Fruit fly (Drosophila melanogaster) whole organism, embryonic: ENCODE measurements around the gene Arfip.

Experiments used
- BEAF-32 ChIP-seq: fragments of 200-800 bp; sonication (Bioruptor generic); optimal IDR thresholded peaks from 3 replicates; lab custom pipeline; 2017; ENCODE audit warnings: missing biosample characterization, missing genetic modification characterization, mild to moderate bottlenecking, moderate library complexity, missing genetic modification reagents
- Blimp-1 ChIP-seq: fragments of 200-800 bp; sonication (Bioruptor generic); optimal IDR thresholded peaks from 3 replicates; lab custom pipeline; 2018; ENCODE audit warnings: missing biosample characterization, missing genetic modification characterization, mild to moderate bottlenecking, moderate library complexity, missing genetic modification reagents
- BtbVII ChIP-seq: fragments of 200-800 bp; sonication (Bioruptor generic); optimal IDR thresholded peaks from 3 replicates; lab custom pipeline; 2017; ENCODE audit warnings: missing biosample characterization, mild to moderate bottlenecking, missing genetic modification characterization
- CG10366 ChIP-seq: fragments of 200-800 bp; sonication (Bioruptor generic); IDR thresholded peaks from 2 replicates; pipeline ENCODE4 v1.3.6; 2022; ENCODE audit warnings: missing biosample characterization, missing genetic modification characterization
- CG10959 ChIP-seq: fragments of 200-800 bp; sonication (Bioruptor generic); IDR thresholded peaks from 2 replicates; pipeline ENCODE4 v1.3.6; 2022; ENCODE audit warnings: missing biosample characterization, missing genetic modification characterization
- CG13624 ChIP-seq: fragments of 200-800 bp; sonication (Bioruptor generic); optimal IDR thresholded peaks from 2 replicates; lab custom pipeline; 2016; ENCODE audit warnings: missing biosample characterization, missing genetic modification characterization
- CG14441 ChIP-seq: fragments of 200-800 bp; sonication (Bioruptor generic); IDR thresholded peaks from 2 replicates; pipeline ENCODE4 v1.3.6; 2022; ENCODE audit warnings: missing biosample characterization, missing genetic modification characterization
- CG14965 ChIP-seq: fragments of 200-800 bp; sonication (Bioruptor generic); optimal IDR thresholded peaks from 2 replicates; lab custom pipeline; 2016; ENCODE audit warnings: missing biosample characterization, missing genetic modification characterization, borderline replicate concordance
- CG1529 ChIP-seq: fragments of 200-800 bp; sonication (Bioruptor generic); optimal IDR thresholded peaks from 3 replicates; lab custom pipeline; 2018; ENCODE audit warnings: missing biosample characterization, missing genetic modification characterization
- CG18011 ChIP-seq: fragments of 200-800 bp; sonication (Bioruptor generic); optimal IDR thresholded peaks from 2 replicates; lab custom pipeline; 2017; ENCODE audit warnings: missing biosample characterization, missing genetic modification characterization, mild to moderate bottlenecking, moderate library complexity, missing genotype
- CG32767 ChIP-seq: fragments of 200-800 bp; sonication (Bioruptor generic); IDR thresholded peaks from 2 replicates; pipeline ENCODE4 v1.3.6; 2022; ENCODE audit warnings: missing biosample characterization, missing genetic modification characterization
- CG3281 ChIP-seq: fragments of 200-800 bp; sonication (Bioruptor generic); optimal IDR thresholded peaks from 3 replicates; lab custom pipeline; 2017; ENCODE audit warnings: missing biosample characterization, mild to moderate bottlenecking, missing genetic modification characterization
- CG4404 ChIP-seq: fragments of 200-800 bp; sonication (Bioruptor generic); IDR thresholded peaks from 2 replicates; pipeline ENCODE4 v1.3.6; 2022; ENCODE audit warnings: missing biosample characterization, missing genetic modification characterization
- CG4730 ChIP-seq: fragments of 200-800 bp; sonication (Bioruptor generic); IDR thresholded peaks from 2 replicates; pipeline ENCODE4 v1.3.6; 2022; ENCODE audit warnings: missing biosample characterization, missing genetic modification characterization
- CG6813 ChIP-seq: fragments of 200-800 bp; sonication (Bioruptor generic); optimal IDR thresholded peaks from 2 replicates; lab custom pipeline; 2017; ENCODE audit warnings: missing biosample characterization, missing genetic modification characterization, mild to moderate bottlenecking, moderate library complexity, missing genetic modification reagents
- CG8281 ChIP-seq: fragments of 200-800 bp; sonication (Bioruptor generic); optimal IDR thresholded peaks from 2 replicates; lab custom pipeline; 2018; ENCODE audit warnings: missing biosample characterization, mild to moderate bottlenecking, missing genetic modification characterization, moderate library complexity
- Chrac-16 ChIP-seq: fragments of 200-800 bp; sonication (Bioruptor generic); optimal IDR thresholded peaks from 3 replicates; lab custom pipeline; 2016; ENCODE audit warnings: missing biosample characterization, missing genetic modification characterization
- Doc3 ChIP-seq: fragments of 200-800 bp; sonication (Bioruptor generic); IDR thresholded peaks from 3 replicates; pipeline ENCODE4 v1.3.6; 2022; ENCODE audit warnings: missing biosample characterization, missing genetic modification characterization; ENCODE audit not compliant: partially characterized antibody
- HHEX ChIP-seq: fragments of 200-800 bp; sonication (Bioruptor generic); optimal IDR thresholded peaks from 3 replicates; lab custom pipeline; 2017; ENCODE audit warnings: missing biosample characterization, mild to moderate bottlenecking, missing genetic modification characterization, missing genetic modification reagents
- HLH3B ChIP-seq: fragments of 200-800 bp; sonication (Bioruptor generic); IDR thresholded peaks from 2 replicates; pipeline ENCODE4 v1.3.6; 2022; ENCODE audit warnings: missing biosample characterization, missing genetic modification characterization
- HLHmδ ChIP-seq: fragments of 200-800 bp; sonication (Bioruptor generic); optimal IDR thresholded peaks from 2 replicates; lab custom pipeline; 2018; ENCODE audit warnings: missing biosample characterization, mild to moderate bottlenecking, missing genetic modification characterization, moderate library complexity
- Hey ChIP-seq: fragments of 200-800 bp; sonication (Bioruptor generic); optimal IDR thresholded peaks from 3 replicates; lab custom pipeline; 2018; ENCODE audit warnings: missing biosample characterization, mild to moderate bottlenecking, missing genetic modification characterization
- MESR4 ChIP-seq: fragments of 200-800 bp; sonication (Bioruptor generic); optimal IDR thresholded peaks from 2 replicates; lab custom pipeline; 2018; ENCODE audit warnings: missing biosample characterization, mild to moderate bottlenecking, missing genetic modification characterization, moderate library complexity
- NFAT ChIP-seq: fragments of 200-800 bp; sonication (Bioruptor generic); IDR thresholded peaks from 2 replicates; pipeline ENCODE4 v1.3.6; 2022; ENCODE audit warnings: missing biosample characterization, missing genetic modification characterization
- NK7.1 ChIP-seq: fragments of 200-800 bp; sonication (Bioruptor generic); optimal IDR thresholded peaks from 3 replicates; lab custom pipeline; 2016; ENCODE audit warnings: missing biosample characterization, missing genetic modification characterization
- Pdp1 ChIP-seq, 2 experiments: fragments of 200-800 bp; sonication (Bioruptor generic); optimal IDR thresholded peaks; 3 replicates each; lab custom pipeline; 2016; ENCODE audit warnings: missing biosample characterization in 2 of 2, missing genetic modification characterization in 2 of 2, mild to moderate bottlenecking in 1 of 2, moderate library complexity in 1 of 2
- Side ChIP-seq: fragments of 200-800 bp; sonication (Bioruptor generic); optimal IDR thresholded peaks from 2 replicates; lab custom pipeline; 2016; ENCODE audit warnings: missing biosample characterization, missing genetic modification characterization
- Six4 ChIP-seq: fragments of 200-800 bp; sonication (Bioruptor generic); optimal IDR thresholded peaks from 2 replicates; lab custom pipeline; 2016; ENCODE audit warnings: missing biosample characterization, missing genetic modification characterization
- YL-1 ChIP-seq: fragments of 200-800 bp; sonication (Bioruptor generic); optimal IDR thresholded peaks from 3 replicates; lab custom pipeline; 2017; ENCODE audit warnings: missing biosample characterization, mild to moderate bottlenecking, missing genetic modification characterization
- abd-A ChIP-seq: fragments of 200-800 bp; sonication (Bioruptor generic); optimal IDR thresholded peaks from 3 replicates; lab custom pipeline; 2019; ENCODE audit warnings: missing biosample characterization, mild to moderate bottlenecking, missing genetic modification characterization, moderate library complexity
- ara ChIP-seq: fragments of 200-800 bp; sonication (Bioruptor generic); IDR thresholded peaks from 2 replicates; pipeline ENCODE4 v1.3.6; 2022; ENCODE audit warnings: missing biosample characterization, missing genetic modification characterization
- bsh ChIP-seq, 2 experiments: fragments of 200-800 bp; sonication (Bioruptor generic); optimal IDR thresholded peaks; 2 replicates each; lab custom pipeline; 2017 to 2018; ENCODE audit warnings: mild to moderate bottlenecking in 2 of 2, missing biosample characterization in 2 of 2, missing genetic modification characterization in 2 of 2, moderate library complexity in 1 of 2
- crp ChIP-seq, 2 experiments: fragments of 200-800 bp; sonication (Bioruptor generic); optimal IDR thresholded peaks; 2 replicates in 1 of 2; 3 replicates in 1 of 2; lab custom pipeline; 2017; ENCODE audit warnings: missing biosample characterization in 2 of 2, missing genetic modification characterization in 2 of 2, mild to moderate bottlenecking in 1 of 2, moderate library complexity in 1 of 2
- disco-r ChIP-seq: fragments of 200-800 bp; sonication (Bioruptor generic); optimal IDR thresholded peaks from 2 replicates; lab custom pipeline; 2016; ENCODE audit warnings: missing biosample characterization, missing genetic modification characterization
- hbn ChIP-seq: fragments of 200-800 bp; sonication (Bioruptor generic); IDR thresholded peaks from 2 replicates; pipeline ENCODE4 v1.3.6; 2022; ENCODE audit warnings: missing biosample characterization, missing genetic modification characterization; ENCODE audit not compliant: partially characterized antibody
- her ChIP-seq: fragments of 200-800 bp; sonication (Bioruptor generic); optimal IDR thresholded peaks from 2 replicates; lab custom pipeline; 2016; ENCODE audit warnings: missing biosample characterization, missing genetic modification characterization
- jigr1 ChIP-seq: fragments of 200-800 bp; sonication (Bioruptor generic); IDR thresholded peaks from 3 replicates; pipeline ENCODE4 v1.3.6; 2022; ENCODE audit warnings: missing biosample characterization, missing genetic modification characterization
- jing ChIP-seq: fragments of 200-800 bp; sonication (Bioruptor generic); optimal IDR thresholded peaks from 2 replicates; lab custom pipeline; 2018; ENCODE audit warnings: missing biosample characterization, mild to moderate bottlenecking, missing genetic modification characterization
- klu ChIP-seq: fragments of 200-800 bp; sonication (Bioruptor generic); IDR thresholded peaks from 2 replicates; pipeline ENCODE4 v1.3.6; 2022; ENCODE audit warnings: missing biosample characterization, missing genetic modification characterization
- lilli ChIP-seq: fragments of 200-800 bp; sonication (Bioruptor generic); optimal IDR thresholded peaks from 3 replicates; lab custom pipeline; 2016; ENCODE audit warnings: missing biosample characterization, missing genetic modification characterization
- psq ChIP-seq: fragments of 200-800 bp; sonication (Bioruptor generic); optimal IDR thresholded peaks from 2 replicates; lab custom pipeline; 2017; ENCODE audit warnings: missing biosample characterization, missing genetic modification characterization
- ranshi ChIP-seq: fragments of 200-800 bp; sonication (Bioruptor generic); IDR thresholded peaks from 2 replicates; pipeline ENCODE4 v1.3.6; 2022; ENCODE audit warnings: missing biosample characterization, missing genetic modification characterization
- ro ChIP-seq: fragments of 200-800 bp; sonication (Bioruptor generic); IDR thresholded peaks from 2 replicates; pipeline ENCODE4 v1.3.6; 2022; ENCODE audit warnings: missing biosample characterization, missing genetic modification characterization
- sna ChIP-seq: fragments of 200-800 bp; sonication (Bioruptor generic); IDR thresholded peaks from 2 replicates; pipeline ENCODE4 v1.3.6; 2022; ENCODE audit warnings: missing biosample characterization, missing genetic modification characterization; ENCODE audit not compliant: partially characterized antibody
- tgo ChIP-seq: fragments of 200-800 bp; sonication (Bioruptor generic); IDR thresholded peaks from 3 replicates; pipeline ENCODE4 v1.3.6; 2022; ENCODE audit warnings: missing biosample characterization, missing genetic modification characterization
- tna ChIP-seq: fragments of 200-800 bp; sonication (Bioruptor generic); IDR thresholded peaks from 2 replicates; pipeline ENCODE4 v1.3.6; 2022; ENCODE audit warnings: missing biosample characterization, missing genetic modification characterization; ENCODE audit not compliant: partially characterized antibody
- trh ChIP-seq: fragments of 200-800 bp; sonication (Bioruptor generic); optimal IDR thresholded peaks from 2 replicates; lab custom pipeline; 2016; ENCODE audit warnings: missing biosample characterization, missing genetic modification characterization
- unpg ChIP-seq: fragments of 200-800 bp; sonication (Bioruptor generic); optimal IDR thresholded peaks from 3 replicates; lab custom pipeline; 2018; ENCODE audit warnings: missing biosample characterization, mild to moderate bottlenecking, missing genetic modification characterization, moderate library complexity

Gene Arfip

DNA sequence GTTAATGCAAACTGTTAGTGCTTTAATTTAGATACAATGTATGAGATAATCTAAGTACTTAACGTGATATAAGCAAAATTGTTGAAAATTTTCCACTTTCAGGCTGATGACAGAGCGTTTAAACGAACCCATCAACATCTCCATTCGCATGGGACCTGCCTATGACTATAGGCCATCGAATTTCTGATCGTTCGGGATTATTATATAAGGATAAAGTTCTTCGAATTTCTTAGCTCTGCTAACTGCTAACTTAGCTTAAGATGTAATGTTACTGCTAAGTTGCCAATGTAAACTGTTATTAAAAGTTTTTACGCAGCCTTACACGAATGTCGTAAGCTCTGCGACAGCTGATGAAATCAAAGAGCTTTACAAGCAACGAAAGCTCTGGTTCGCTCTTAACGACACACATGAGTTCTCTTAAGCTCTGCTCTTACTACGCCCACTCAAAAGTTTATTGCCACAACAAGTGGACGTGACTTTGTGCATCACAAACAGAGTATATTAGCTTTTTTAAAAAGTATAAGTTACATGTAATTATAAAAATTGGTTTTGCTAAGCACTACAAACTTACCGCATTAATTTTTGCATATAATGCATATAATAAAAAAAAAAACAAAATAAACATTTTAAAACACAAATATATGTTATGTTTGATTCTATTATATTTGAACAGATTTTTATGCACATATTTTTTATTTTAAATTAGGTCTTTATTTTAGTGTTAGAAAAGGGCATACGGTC, 38.0 kb downstream of the Arfip start (continued):
- peak; percentile 99 for TF ChIP-seq CG3281
- no peak for TF ChIP-seq sna
- peak; percentile 90 for TF ChIP-seq CG18011 (GFP tag; lab: Kevin White, UChicago)
- no peak for TF ChIP-seq hbn (GFP tag; lab: Robert Waterston, UW)
- TF ChIP-seq ro (GFP tag; lab: Robert Waterston, UW): peak; percentile 97
- peak; percentile 94 for TF ChIP-seq lilli (GFP tag; lab: Kevin White, UChicago)
- TF ChIP-seq YL-1 (GFP tag; lab: Kevin White, UChicago): peak; percentile 90
- peak; percentile 98 for TF ChIP-seq unpg (GFP tag; lab: Kevin White, UChicago)
- peak; percentile 97 for TF ChIP-seq ranshi (GFP tag; lab: Robert Waterston, UW)
- TF ChIP-seq klu (GFP tag; lab: Robert Waterston, UW): peak; percentile 99
- TF ChIP-seq HLHmδ (GFP tag; lab: Kevin White, UChicago): no peak
- peak; percentile 14 for TF ChIP-seq BEAF-32 (GFP tag; lab: Kevin White, UChicago)
- TF ChIP-seq NK7.1 (GFP tag; lab: Kevin White, UChicago): no peak
- no peak for TF ChIP-seq tna (GFP tag; lab: Robert Waterston, UW)
- TF ChIP-seq Doc3 (GFP tag; lab: Robert Waterston, UW): no peak
- TF ChIP-seq CG10959 (GFP tag; lab: Robert Waterston, UW): peak; percentile 84
- no peak for TF ChIP-seq CG14965 (GFP tag; lab: Kevin White, UChicago)
- TF ChIP-seq jing: peak; percentile 91
- TF ChIP-seq Six4: peak; percentile 98
- TF ChIP-seq MESR4 (GFP tag; lab: Kevin White, UChicago): peak; percentile 19
- TF ChIP-seq CG1529: peak; percentile 97
- TF ChIP-seq tgo (GFP tag; lab: Robert Waterston, UW): peak; percentile 99
- TF ChIP-seq Pdp1 (GFP tag; optimal IDR thresholded peaks at IDR 0.05; lab: Kevin White, UChicago): peak; percentile 83 to 96
- TF ChIP-seq HLH3B (GFP tag; lab: Robert Waterston, UW): peak; percentile 98
- peak; percentile 97 for TF ChIP-seq CG4404 (GFP tag; lab: Robert Waterston, UW)
- TF ChIP-seq CG13624 (GFP tag; lab: Kevin White, UChicago): peak; percentile 97
- TF ChIP-seq CG8281 (tag; lab: Kevin White, UChicago): peak; percentile 93
- peak; percentile 59 for TF ChIP-seq Side
- TF ChIP-seq jigr1 (GFP tag; lab: Robert Waterston, UW): peak; percentile 99
- TF ChIP-seq CG32767: peak; percentile 99
- peak; percentile 98 for TF ChIP-seq BtbVII (GFP tag; lab: Kevin White, UChicago)
- peak; percentile 95 for TF ChIP-seq NFAT (GFP tag; lab: Robert Waterston, UW)
- TF ChIP-seq disco-r: peak; percentile 31
- peak; percentile 100 for TF ChIP-seq Blimp-1 (GFP tag; lab: Kevin White, UChicago)
- peak; percentile 98 for TF ChIP-seq trh
- peak; percentile 97 for TF ChIP-seq CG4730 (GFP tag; lab: Robert Waterston, UW)
- TF ChIP-seq abd-A: peak; percentile 98
- peak; percentile 92 for TF ChIP-seq Chrac-16 (GFP tag; lab: Kevin White, UChicago)
- peak in 1 of 2 experiments; percentile 98 for TF ChIP-seq bsh (GFP tag; optimal IDR thresholded peaks at IDR 0.05; lab: Kevin White, UChicago)
- peak; percentile 98 for TF ChIP-seq CG14441
- peak; percentile 98 for TF ChIP-seq HHEX
- peak; percentile 97 for TF ChIP-seq CG6813 (GFP tag; lab: Kevin White, UChicago)
- TF ChIP-seq ara: peak; percentile 96
- peak; percentile 18 for TF ChIP-seq her (GFP tag; lab: Kevin White, UChicago)
- peak; percentile 72 for TF ChIP-seq Hey (tag; lab: Kevin White, UChicago)
- peak; percentile 94 for TF ChIP-seq psq (GFP tag; lab: Kevin White, UChicago)
- peak; percentile 97 for TF ChIP-seq CG10366 (GFP tag; lab: Robert Waterston, UW)
- TF ChIP-seq crp (GFP tag; optimal IDR thresholded peaks at IDR 0.05; lab: Kevin White, UChicago): peak in 1 of 2 experiments; percentile 74
